Worm (Caenorhabditis elegans): ENCODE data around the gene F26F12.3.

ce11 chrV:5891204-5891603, 45.7 kb upstream of the F26F12.3 start:
- no peak for TF ChIP-seq ceh-44 (GFP tag; IDR thresholded peaks at IDR 0.05)
- TF ChIP-seq zag-1 (tag; optimal IDR thresholded peaks at IDR 0.05): no peak
- no peak for TF ChIP-seq lim-7 (GFP tag; IDR thresholded peaks at IDR 0.05)
- no peak for TF ChIP-seq snpc-4 (tag; optimal IDR thresholded peaks at IDR 0.05)

Measured in whole organism, L4 larva.